Worm (Caenorhabditis elegans) whole organism, L1 larva: ENCODE data around the gene T12B5.14.

Experiments used
- C04F5.9 ChIP-seq: sonication (generic microtip); optimal IDR thresholded peaks from 2 replicates; lab custom pipeline; 2016; ENCODE audit warnings: missing genetic modification characterization, missing compliant biosample characterization
- C16A3.4 ChIP-seq: fragments of 150-350 bp; optimal IDR thresholded peaks from 2 replicates; lab custom pipeline; 2014; ENCODE audit warnings: missing biosample characterization, missing genetic modification characterization
- F16B12.6 ChIP-seq: fragments of 150-350 bp; optimal IDR thresholded peaks from 2 replicates; lab custom pipeline; 2014; ENCODE audit warnings: missing biosample characterization, missing genetic modification characterization
- alr-1 ChIP-seq: fragments of 200-800 bp; sonication (Bioruptor generic); optimal IDR thresholded peaks from 2 replicates; lab custom pipeline; 2018; ENCODE audit warnings: borderline replicate concordance, mild to moderate bottlenecking, missing genetic modification characterization, missing compliant biosample characterization
- blmp-1 ChIP-seq: fragments of 150-350 bp; optimal IDR thresholded peaks from 2 replicates; lab custom pipeline; 2014; ENCODE audit warnings: missing biosample characterization, missing genetic modification characterization
- ceh-63 ChIP-seq: fragments of 200-800 bp; sonication (Bioruptor generic); optimal IDR thresholded peaks from 2 replicates; lab custom pipeline; 2018; ENCODE audit warnings: mild to moderate bottlenecking, missing genetic modification characterization, missing compliant biosample characterization
- ceh-82 ChIP-seq, 3 experiments: fragments of 150-350 bp in 1 of 3; sonication (generic microtip) in 2 of 3; optimal IDR thresholded peaks; 2 replicates each; lab custom pipeline; 2014 to 2017; ENCODE audit warnings: missing biosample characterization in 3 of 3, missing genetic modification characterization in 3 of 3
- ceh-88 ChIP-seq: fragments of 200-800 bp; sonication (Bioruptor generic); IDR thresholded peaks from 2 replicates; pipeline ENCODE4 v1.3.6; 2022; ENCODE audit warnings: missing genetic modification characterization, missing compliant biosample characterization
- ceh-90 ChIP-seq: sonication (generic microtip); optimal IDR thresholded peaks from 2 replicates; lab custom pipeline; 2016; ENCODE audit warnings: missing genetic modification characterization, missing compliant biosample characterization
- dsc-1 ChIP-seq: sonication (generic microtip); optimal IDR thresholded peaks from 2 replicates; lab custom pipeline; 2016; ENCODE audit warnings: mild to moderate bottlenecking, missing genetic modification characterization, missing compliant biosample characterization
- efl-3 ChIP-seq: fragments of 200-800 bp; sonication (Bioruptor generic); optimal IDR thresholded peaks from 2 replicates; lab custom pipeline; 2018; ENCODE audit warnings: mild to moderate bottlenecking, missing genetic modification characterization, missing compliant biosample characterization
- elt-2 ChIP-seq: sonication (generic microtip); optimal IDR thresholded peaks from 2 replicates; lab custom pipeline; 2016; ENCODE audit warnings: missing genetic modification characterization, mild to moderate bottlenecking, inconsistent platforms, missing compliant biosample characterization, missing genetic modification reagents
- elt-3 ChIP-seq, 6 experiments: fragments of 150-350 bp in 1 of 6; sonication (generic microtip); optimal IDR thresholded peaks; 2 replicates each; lab custom pipeline; 2017 to 2018; ENCODE audit warnings: missing biosample characterization in 6 of 6, missing genetic modification characterization in 6 of 6, inconsistent platforms in 1 of 6
- ets-5 ChIP-seq: fragments of 200-800 bp; sonication (Bioruptor generic); IDR thresholded peaks from 2 replicates; pipeline ENCODE4 v1.3.6; 2022; ENCODE audit warnings: missing genetic modification characterization, missing compliant biosample characterization
- fkh-4 ChIP-seq: sonication (generic microtip); optimal IDR thresholded peaks from 2 replicates; lab custom pipeline; 2016; ENCODE audit warnings: missing compliant biosample characterization, missing genetic modification characterization, borderline replicate concordance
- fos-1 ChIP-seq: fragments of 150-350 bp; optimal IDR thresholded peaks from 2 replicates; lab custom pipeline; 2014; ENCODE audit warnings: missing biosample characterization, missing genetic modification characterization
- grh-1 ChIP-seq: fragments of 200-800 bp; sonication (Bioruptor generic); IDR thresholded peaks from 2 replicates; pipeline ENCODE4 v1.3.6; 2022; ENCODE audit warnings: missing genetic modification reagents, missing genetic modification characterization, missing compliant biosample characterization
- hlh-4 ChIP-seq: sonication (generic microtip); optimal IDR thresholded peaks from 2 replicates; lab custom pipeline; 2016; ENCODE audit warnings: mild to moderate bottlenecking, missing genetic modification characterization, missing compliant biosample characterization
- isw-1 ChIP-seq: fragments of 200-800 bp; sonication (Bioruptor generic); IDR thresholded peaks from 2 replicates; pipeline ENCODE4 v1.3.6; 2022; ENCODE audit warnings: missing genetic modification characterization, missing compliant biosample characterization
- jun-1 ChIP-seq: fragments of 150-350 bp; optimal IDR thresholded peaks from 2 replicates; lab custom pipeline; 2014; ENCODE audit warnings: missing biosample characterization, missing genetic modification reagents, missing genetic modification characterization
- lin-13 ChIP-seq: fragments of 150-350 bp; optimal IDR thresholded peaks from 2 replicates; lab custom pipeline; 2014; ENCODE audit warnings: missing biosample characterization, missing genetic modification reagents, missing genetic modification characterization
- lin-15B ChIP-seq: fragments of 150-350 bp; sonication (generic microtip); optimal IDR thresholded peaks from 3 replicates; lab custom pipeline; 2014; ENCODE audit warnings: missing biosample characterization, missing genetic modification characterization
- lin-35 ChIP-seq, 2 experiments: fragments of 150-350 bp; optimal IDR thresholded peaks; 2 replicates each; lab custom pipeline; 2014; ENCODE audit warnings: missing biosample characterization in 2 of 2, missing genetic modification characterization in 2 of 2, missing genetic modification reagents in 2 of 2
- lir-3 ChIP-seq: sonication (generic microtip); optimal IDR thresholded peaks from 2 replicates; lab custom pipeline; 2016; ENCODE audit warnings: mild to moderate bottlenecking, missing genetic modification characterization, moderate library complexity, missing compliant biosample characterization; ENCODE audit not compliant: poor library complexity
- mab-9 ChIP-seq: fragments of 200-800 bp; sonication (Bioruptor generic); IDR thresholded peaks from 2 replicates; pipeline ENCODE4 v1.3.6; 2022; ENCODE audit warnings: missing genetic modification reagents, missing genetic modification characterization, missing compliant biosample characterization
- mdl-1 ChIP-seq, 2 experiments: fragments of 150-350 bp; optimal IDR thresholded peaks; 2 replicates each; lab custom pipeline; 2014 to 2017; ENCODE audit warnings: missing biosample characterization in 2 of 2, missing genetic modification characterization in 2 of 2, inconsistent platforms in 1 of 2
- mef-2 ChIP-seq: fragments of 150-350 bp; optimal IDR thresholded peaks from 2 replicates; lab custom pipeline; 2014; ENCODE audit warnings: missing biosample characterization, missing genetic modification characterization
- nhr-11 ChIP-seq: fragments of 150-350 bp; optimal IDR thresholded peaks from 2 replicates; lab custom pipeline; 2014; ENCODE audit warnings: missing biosample characterization, missing genetic modification characterization
- nhr-12 ChIP-seq: sonication (generic microtip); optimal IDR thresholded peaks from 2 replicates; lab custom pipeline; 2017; ENCODE audit warnings: missing biosample characterization, missing genetic modification characterization
- nhr-20 ChIP-seq: sonication (generic microtip); optimal IDR thresholded peaks from 2 replicates; lab custom pipeline; 2016; ENCODE audit warnings: mild to moderate bottlenecking, missing genetic modification characterization, missing compliant biosample characterization
- nhr-28 ChIP-seq: fragments of 150-350 bp; optimal IDR thresholded peaks from 2 replicates; lab custom pipeline; 2014; ENCODE audit warnings: missing biosample characterization, missing genetic modification characterization
- nhr-47 ChIP-seq: sonication (generic microtip); optimal IDR thresholded peaks from 2 replicates; lab custom pipeline; 2016; ENCODE audit warnings: mild to moderate bottlenecking, missing genetic modification characterization, moderate library complexity, missing compliant biosample characterization
- nhr-71 ChIP-seq: sonication (generic microtip); optimal IDR thresholded peaks from 2 replicates; lab custom pipeline; 2016; ENCODE audit warnings: mild to moderate bottlenecking, missing genetic modification characterization, moderate library complexity, missing compliant biosample characterization
- nhr-77 ChIP-seq: fragments of 150-350 bp; optimal IDR thresholded peaks from 2 replicates; lab custom pipeline; 2014; ENCODE audit warnings: missing biosample characterization, missing genetic modification characterization
- nhr-85 ChIP-seq: sonication (generic microtip); peaks from one replicate; lab custom pipeline; 2016; ENCODE audit warnings: missing genetic modification characterization, inconsistent platforms, missing compliant biosample characterization
- pag-3 ChIP-seq: sonication (generic microtip); optimal IDR thresholded peaks from 2 replicates; lab custom pipeline; 2017; ENCODE audit warnings: missing genetic modification characterization, mild to moderate bottlenecking, missing compliant biosample characterization, antibody characterized with exemption, borderline replicate concordance; ENCODE audit not compliant: insufficient read depth
- rnt-1 ChIP-seq: sonication (generic microtip); optimal IDR thresholded peaks from 2 replicates; lab custom pipeline; 2016; ENCODE audit warnings: mild to moderate bottlenecking, missing genetic modification characterization, moderate library complexity, missing compliant biosample characterization
- skn-1 ChIP-seq: fragments of 150-350 bp; optimal IDR thresholded peaks from 2 replicates; lab custom pipeline; 2014; ENCODE audit warnings: missing biosample characterization, missing genetic modification characterization
- snu-23 ChIP-seq: sonication (generic microtip); optimal IDR thresholded peaks from 2 replicates; lab custom pipeline; 2016; ENCODE audit warnings: missing genetic modification characterization, missing compliant biosample characterization
- sox-4 ChIP-seq: sonication (generic microtip); optimal IDR thresholded peaks from 2 replicates; lab custom pipeline; 2016; ENCODE audit warnings: missing genetic modification characterization, missing compliant biosample characterization
- sptf-1 ChIP-seq: fragments of 150-350 bp; optimal IDR thresholded peaks from 2 replicates; lab custom pipeline; 2014; ENCODE audit warnings: missing biosample characterization, missing genetic modification characterization
- tbx-2 ChIP-seq: sonication (generic microtip); optimal IDR thresholded peaks from 2 replicates; lab custom pipeline; 2016; ENCODE audit warnings: missing genetic modification characterization, missing compliant biosample characterization
- tlp-1 ChIP-seq: fragments of 150-350 bp; optimal IDR thresholded peaks from 2 replicates; lab custom pipeline; 2014; ENCODE audit warnings: missing biosample characterization, missing genetic modification characterization
- unc-30 ChIP-seq: sonication (generic microtip); optimal IDR thresholded peaks from 2 replicates; lab custom pipeline; 2017; ENCODE audit warnings: missing biosample characterization, missing genetic modification characterization
- unc-98 ChIP-seq: fragments of 200-800 bp; sonication (Bioruptor generic); IDR thresholded peaks from 2 replicates; pipeline ENCODE4 v1.3.6; 2022; ENCODE audit warnings: missing genetic modification characterization, missing compliant biosample characterization
- xbp-1 ChIP-seq: sonication (generic microtip); optimal IDR thresholded peaks from 2 replicates; lab custom pipeline; 2016; ENCODE audit warnings: missing genetic modification characterization, missing compliant biosample characterization
- zip-4 ChIP-seq: fragments of 200-800 bp; sonication (Bioruptor generic); optimal IDR thresholded peaks from 2 replicates; lab custom pipeline; 2018; ENCODE audit warnings: mild to moderate bottlenecking, missing genetic modification characterization, moderate library complexity, missing compliant biosample characterization
- ztf-11 ChIP-seq, 2 experiments: sonication (generic microtip); optimal IDR thresholded peaks; 2 replicates each; lab custom pipeline; 2016 to 2017; ENCODE audit warnings: missing genetic modification characterization in 2 of 2, missing biosample characterization in 1 of 2, missing compliant biosample characterization in 1 of 2

Gene T12B5.14

ce11 chrIII:952184-952583, 2.5 kb upstream of the T12B5.14 start, which contains the start of gene fbxa-10 (continued):
- TF ChIP-seq alr-1 (no peak), fos-1 (tag; lab: Kevin White, UChicago) (no peak), jun-1 (no peak), blmp-1 (tag; lab: Kevin White, UChicago) (no peak), elt-3 (tag; optimal IDR thresholded peaks at IDR 0.05; lab: Kevin White, UChicago) (no peak), ceh-63 (no peak), nhr-47 (tag; lab: Kevin White, UChicago) (no peak), mab-9 (GFP tag; lab: Robert Waterston, UW) (no peak), nhr-12 (tag; lab: Kevin White, UChicago) (no peak), mdl-1 (tag; optimal IDR thresholded peaks at IDR 0.05; lab: Kevin White, UChicago) (no peak), nhr-11 (no peak), dsc-1 (peak; percentile 25), sptf-1 (no peak), nhr-28 (tag; lab: Kevin White, UChicago) (no peak), nhr-71 (tag; lab: Kevin White, UChicago) (no peak), rnt-1 (no peak), ets-5 (no peak), C04F5.9 (no peak), isw-1 (GFP tag; lab: Robert Waterston, UW) (no peak), nhr-20 (tag; lab: Kevin White, UChicago) (no peak), ceh-90 (tag; lab: Kevin White, UChicago) (no peak), unc-98 (GFP tag; lab: Robert Waterston, UW) (no peak), lir-3 (no peak), lin-35 (GFP tag; optimal IDR thresholded peaks at IDR 0.05; lab: Kevin White, UChicago) (peak; percentile 30 to 39), ceh-82 (tag; optimal IDR thresholded peaks at IDR 0.05; lab: Kevin White, UChicago) (peak in 1 of 3 experiments; percentile 5), ceh-88 (no peak), skn-1 (tag; lab: Kevin White, UChicago) (no peak), C16A3.4 (no peak), lin-15B (no peak), mef-2 (tag; lab: Kevin White, UChicago) (no peak), nhr-77 (tag; lab: Kevin White, UChicago) (no peak), tlp-1 (tag; lab: Kevin White, UChicago) (no peak), hlh-4 (tag; lab: Kevin White, UChicago) (no peak), pag-3 (tag; lab: Kevin White, UChicago) (no peak), efl-3 (GFP tag; lab: Kevin White, UChicago) (no peak), snu-23 (GFP tag; lab: Kevin White, UChicago) (no peak), tbx-2 (peak; percentile 19), unc-30 (tag; lab: Kevin White, UChicago) (no peak), zip-4 (no peak), lin-13 (GFP tag; lab: Kevin White, UChicago) (no peak), xbp-1 (tag; lab: Kevin White, UChicago) (no peak), sox-4 (tag; lab: Kevin White, UChicago) (no peak), fkh-4 (no peak), nhr-85 (no peak)

ce11 chrIII:955981-956380, 1.3 kb downstream of the T12B5.14 start, which contains the start of gene fbxa-54:
TSS of gene fbxa-54 (plus strand) at chrIII:956334.
- TF ChIP-seq C04F5.9 (no peak), tbx-2 (no peak), ceh-63 (no peak), elt-2 (tag; lab: Kevin White, UChicago) (peak; percentile 36), grh-1 (GFP tag; lab: Robert Waterston, UW) (no peak), F16B12.6 (tag; lab: Kevin White, UChicago) (no peak), ztf-11 (tag; optimal IDR thresholded peaks at IDR 0.05; lab: Kevin White, UChicago) (no peak), lir-3 (no peak)
